Fruit fly (Drosophila melanogaster) whole organism, prepupa: ENCODE data around the gene abd-A.

Source experiments
- CG10669 ChIP-seq: fragments of 200-800 bp; sonication (Bioruptor generic); optimal IDR thresholded peaks from 3 replicates; lab custom pipeline; 2018; ENCODE audit warnings: missing biosample characterization, mild to moderate bottlenecking, missing genetic modification characterization, moderate library complexity
- CG11762 ChIP-seq: fragments of 200-800 bp; sonication (Bioruptor generic); optimal IDR thresholded peaks from 3 replicates; lab custom pipeline; 2016; ENCODE audit warnings: missing biosample characterization, missing genetic modification characterization; ENCODE audit not compliant: insufficient read depth
- CG6276 ChIP-seq: fragments of 200-800 bp; sonication (Bioruptor generic); optimal IDR thresholded peaks from 2 replicates; lab custom pipeline; 2017; ENCODE audit warnings: missing biosample characterization, mild to moderate bottlenecking, missing genetic modification characterization
- CG7368 ChIP-seq: fragments of 200-800 bp; sonication (Bioruptor generic); optimal IDR thresholded peaks from 3 replicates; lab custom pipeline; 2016; ENCODE audit warnings: missing biosample characterization, missing genetic modification characterization
- Ets21C ChIP-seq: fragments of 200-800 bp; sonication (Bioruptor generic); optimal IDR thresholded peaks from 3 replicates; lab custom pipeline; 2016; ENCODE audit warnings: missing biosample characterization, missing genetic modification characterization
- Ets96B ChIP-seq: fragments of 200-800 bp; optimal IDR thresholded peaks from 2 replicates; lab custom pipeline; 2019; ENCODE audit warnings: missing biosample characterization, mild to moderate bottlenecking, missing genetic modification characterization, moderate library complexity
- Sox102F ChIP-seq: fragments of 200-800 bp; sonication (Bioruptor generic); optimal IDR thresholded peaks from 2 replicates; lab custom pipeline; 2016; ENCODE audit warnings: missing biosample characterization, mild to moderate bottlenecking, missing genetic modification characterization
- achi ChIP-seq: fragments of 200-800 bp; sonication (Bioruptor generic); optimal IDR thresholded peaks from 3 replicates; lab custom pipeline; 2016; ENCODE audit warnings: missing biosample characterization, missing genetic modification characterization
- fd85E ChIP-seq: fragments of 200-800 bp; sonication (Bioruptor generic); optimal IDR thresholded peaks from 3 replicates; lab custom pipeline; 2016; ENCODE audit warnings: missing biosample characterization, missing genetic modification characterization
- pdm3 ChIP-seq: fragments of 200-800 bp; sonication (Bioruptor generic); optimal IDR thresholded peaks from 3 replicates; lab custom pipeline; 2016; ENCODE audit warnings: missing biosample characterization, missing genetic modification characterization
- salr ChIP-seq, 2 experiments: fragments of 200-800 bp; sonication (Bioruptor generic); optimal IDR thresholded peaks; 3 replicates each; lab custom pipeline; 2016 to 2018; ENCODE audit warnings: missing biosample characterization in 2 of 2, missing genetic modification characterization in 2 of 2, mild to moderate bottlenecking in 1 of 2
- ss ChIP-seq, 2 experiments: fragments of 200-800 bp; sonication (Bioruptor generic); optimal IDR thresholded peaks; 2 replicates in 1 of 2; 3 replicates in 1 of 2; lab custom pipeline; 2017 to 2018; ENCODE audit warnings: mild to moderate bottlenecking in 2 of 2, missing biosample characterization in 2 of 2, missing genetic modification characterization in 2 of 2, moderate library complexity in 1 of 2

dm6 chr3R:16872980-16873765 is 43.3 kb upstream of the abd-A start:
- no peak for TF ChIP-seq CG7368
- TF ChIP-seq achi: no peak
- no peak for TF ChIP-seq Ets21C
- no peak for TF ChIP-seq ss (GFP tag; optimal IDR thresholded peaks at IDR 0.05; lab: Kevin White, UChicago)
- TF ChIP-seq Ets96B (tag; lab: Kevin White, UChicago): no peak
- no peak for TF ChIP-seq fd85E (GFP tag; lab: Kevin White, UChicago)
- TF ChIP-seq Sox102F (GFP tag; lab: Kevin White, UChicago): no peak
- no peak for TF ChIP-seq CG10669 (GFP tag; lab: Kevin White, UChicago)
- TF ChIP-seq salr (GFP tag; optimal IDR thresholded peaks at IDR 0.05; lab: Kevin White, UChicago): no peak
- no peak for TF ChIP-seq CG11762
- TF ChIP-seq pdm3 (GFP tag; lab: Kevin White, UChicago): no peak
- no peak for TF ChIP-seq CG6276 (GFP tag; lab: Kevin White, UChicago)
